Fruit fly (Drosophila melanogaster): ENCODE results near the gene mRpL51.

- TF ChIP-seq rn (GFP tag; IDR thresholded peaks at IDR 0.05), result no peak
- TF ChIP-seq gl (tag; optimal IDR thresholded peaks at IDR 0.05), result no peak
- no peak for TF ChIP-seq CG10348 (GFP tag; IDR thresholded peaks at IDR 0.05)
- no peak for TF ChIP-seq CG12605 (GFP tag; IDR thresholded peaks at IDR 0.05)
- TF ChIP-seq fd96Ca (GFP tag; IDR thresholded peaks at IDR 0.05), result no peak
- TF ChIP-seq EcR (GFP tag; optimal IDR thresholded peaks at IDR 0.05), result no peak
- TF ChIP-seq CG15710 (tag; optimal IDR thresholded peaks at IDR 0.05), result no peak
- TF ChIP-seq D1 (tag; optimal IDR thresholded peaks at IDR 0.05), result no peak
- no peak for TF ChIP-seq CG9948 (tag; optimal IDR thresholded peaks at IDR 0.05)
- TF ChIP-seq Snoo (tag; optimal IDR thresholded peaks at IDR 0.05), result no peak
These were observed 15.6 kb upstream of the mRpL51 start for dm6 chr2L:8532790-8533189.

Data from whole organism, pupa.